Worm (Caenorhabditis elegans) whole organism, L1 larva: ENCODE measurements around the gene F21C10.5.
A peak's percentile ranks its signal among the peaks of the same experiment; 100 is the strongest.

Experiments
- elt-3 ChIP-seq, 6 experiments: fragments of 150-350 bp in 1 of 6; sonication (generic microtip); optimal IDR thresholded peaks; 2 replicates each; lab custom pipeline; 2017 to 2018; ENCODE audit warnings: missing biosample characterization in 6 of 6, missing genetic modification characterization in 6 of 6, inconsistent platforms in 1 of 6
- lin-15B ChIP-seq: fragments of 150-350 bp; sonication (generic microtip); optimal IDR thresholded peaks from 3 replicates; lab custom pipeline; 2014; ENCODE audit warnings: missing biosample characterization, missing genetic modification characterization
- lin-35 ChIP-seq, 2 experiments: fragments of 150-350 bp; optimal IDR thresholded peaks; 2 replicates each; lab custom pipeline; 2014; ENCODE audit warnings: missing biosample characterization in 2 of 2, missing genetic modification characterization in 2 of 2, missing genetic modification reagents in 2 of 2
- mef-2 ChIP-seq: fragments of 150-350 bp; optimal IDR thresholded peaks from 2 replicates; lab custom pipeline; 2014; ENCODE audit warnings: missing biosample characterization, missing genetic modification characterization
- nhr-11 ChIP-seq: fragments of 150-350 bp; optimal IDR thresholded peaks from 2 replicates; lab custom pipeline; 2014; ENCODE audit warnings: missing biosample characterization, missing genetic modification characterization
- nhr-237 ChIP-seq: fragments of 150-350 bp; optimal IDR thresholded peaks from 2 replicates; lab custom pipeline; 2014; ENCODE audit warnings: missing biosample characterization, missing genetic modification characterization
- tbx-2 ChIP-seq: sonication (generic microtip); optimal IDR thresholded peaks from 2 replicates; lab custom pipeline; 2016; ENCODE audit warnings: missing genetic modification characterization, missing compliant biosample characterization
- zag-1 ChIP-seq: fragments of 150-350 bp; optimal IDR thresholded peaks from 2 replicates; lab custom pipeline; 2014; ENCODE audit warnings: missing biosample characterization, missing genetic modification characterization
- zip-4 ChIP-seq: fragments of 200-800 bp; sonication (Bioruptor generic); optimal IDR thresholded peaks from 2 replicates; lab custom pipeline; 2018; ENCODE audit warnings: mild to moderate bottlenecking, missing genetic modification characterization, moderate library complexity, missing compliant biosample characterization

DNA sequence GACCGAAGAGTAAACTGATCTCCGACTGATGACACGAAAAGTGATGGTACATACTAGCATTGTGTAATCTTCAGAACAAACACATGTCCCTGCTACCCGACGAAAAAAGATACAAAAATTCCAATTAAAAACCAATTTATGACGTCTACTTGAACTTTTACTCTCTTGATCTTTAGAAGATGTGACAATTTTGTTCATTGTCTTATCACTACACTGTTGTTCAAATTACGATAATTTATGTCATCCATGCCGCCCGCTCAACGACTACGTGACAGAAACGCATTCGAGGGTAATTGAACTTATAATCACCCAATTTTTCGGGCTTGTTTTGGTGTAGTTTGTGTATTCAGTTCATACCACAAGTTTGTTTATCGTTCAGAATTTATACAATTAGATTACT, 18.5 kb downstream of the F21C10.5 start:
- TF ChIP-seq tbx-2 (tag; lab: Kevin White, UChicago) (no peak), mef-2 (tag; lab: Kevin White, UChicago) (no peak), lin-35 (GFP tag; optimal IDR thresholded peaks at IDR 0.05; lab: Kevin White, UChicago) (no peak), lin-15B (tag; lab: Kevin White, UChicago) (no peak), nhr-11 (tag; lab: Kevin White, UChicago) (no peak), zag-1 (no peak), zip-4 (GFP tag; lab: Kevin White, UChicago) (no peak), nhr-237 (tag; lab: Kevin White, UChicago) (no peak), elt-3 (tag; optimal IDR thresholded peaks at IDR 0.05; lab: Kevin White, UChicago) (peak in 2 of 6 experiments; percentile 15 to 53)
